Fruit fly (Drosophila melanogaster) whole organism, embryonic: ENCODE data around the gene CaMKI.

Experiments used
- CG11398 ChIP-seq: fragments of 200-800 bp; sonication (Bioruptor generic); optimal IDR thresholded peaks from 2 replicates; lab custom pipeline; 2016; ENCODE audit warnings: missing biosample characterization, missing genetic modification characterization
- CG12219 ChIP-seq: fragments of 200-800 bp; sonication (Bioruptor generic); optimal IDR thresholded peaks from 3 replicates; lab custom pipeline; 2018; ENCODE audit warnings: missing biosample characterization, mild to moderate bottlenecking, missing genetic modification characterization
- CG13624 ChIP-seq: fragments of 200-800 bp; sonication (Bioruptor generic); optimal IDR thresholded peaks from 2 replicates; lab custom pipeline; 2016; ENCODE audit warnings: missing biosample characterization, missing genetic modification characterization
- CG1602 ChIP-seq: fragments of 200-800 bp; sonication (Bioruptor generic); optimal IDR thresholded peaks from 3 replicates; lab custom pipeline; 2016; ENCODE audit warnings: missing biosample characterization, missing genetic modification characterization
- CG1603 ChIP-seq: fragments of 200-800 bp; sonication (Bioruptor generic); optimal IDR thresholded peaks from 2 replicates; lab custom pipeline; 2019; ENCODE audit warnings: missing biosample characterization, mild to moderate bottlenecking, missing genetic modification characterization, moderate library complexity
- CG16779 ChIP-seq: fragments of 200-800 bp; sonication (Bioruptor generic); IDR thresholded peaks from 2 replicates; pipeline ENCODE4 v1.3.6; 2022; ENCODE audit warnings: missing biosample characterization, missing genetic modification characterization
- CG16863 ChIP-seq: fragments of 200-800 bp; sonication (Bioruptor generic); optimal IDR thresholded peaks from 3 replicates; lab custom pipeline; 2016; ENCODE audit warnings: missing biosample characterization, missing genetic modification characterization
- CG17186 ChIP-seq: fragments of 200-800 bp; sonication (Bioruptor generic); optimal IDR thresholded peaks from 3 replicates; lab custom pipeline; 2017; ENCODE audit warnings: missing biosample characterization, missing genetic modification reagents, missing genetic modification characterization
- CG17361 ChIP-seq: fragments of 200-800 bp; sonication (Bioruptor generic); IDR thresholded peaks from 3 replicates; pipeline ENCODE4 v1.3.6; 2022; ENCODE audit warnings: missing biosample characterization, missing genetic modification characterization
- CG17612 ChIP-seq: fragments of 200-800 bp; sonication (Bioruptor generic); IDR thresholded peaks from 2 replicates; pipeline ENCODE4 v1.3.6; 2022; ENCODE audit warnings: missing biosample characterization, missing genetic modification characterization
- CG17802 ChIP-seq: fragments of 200-800 bp; sonication (Bioruptor generic); optimal IDR thresholded peaks from 2 replicates; lab custom pipeline; 2018; ENCODE audit warnings: missing biosample characterization, mild to moderate bottlenecking, missing genetic modification characterization, moderate library complexity
- CG2712 ChIP-seq: fragments of 200-800 bp; optimal IDR thresholded peaks from 3 replicates; lab custom pipeline; 2019; ENCODE audit warnings: missing biosample characterization, mild to moderate bottlenecking, missing genetic modification characterization, moderate library complexity
- CG30020 ChIP-seq: fragments of 200-800 bp; optimal IDR thresholded peaks from 2 replicates; lab custom pipeline; 2019; ENCODE audit warnings: missing biosample characterization, mild to moderate bottlenecking, missing genetic modification characterization, moderate library complexity
- CG30431 ChIP-seq: fragments of 200-800 bp; sonication (Bioruptor generic); optimal IDR thresholded peaks from 2 replicates; lab custom pipeline; 2017; ENCODE audit warnings: missing biosample characterization, missing genetic modification characterization
- CG3065 ChIP-seq: fragments of 200-800 bp; sonication (Bioruptor generic); optimal IDR thresholded peaks from 2 replicates; lab custom pipeline; 2016; ENCODE audit warnings: missing biosample characterization, missing genetic modification characterization
- CG33557 ChIP-seq: fragments of 200-800 bp; sonication (Bioruptor generic); optimal IDR thresholded peaks from 2 replicates; lab custom pipeline; 2019; ENCODE audit warnings: missing biosample characterization, mild to moderate bottlenecking, missing genetic modification characterization, moderate library complexity
- CG3847 ChIP-seq: fragments of 200-800 bp; sonication (Bioruptor generic); IDR thresholded peaks from 2 replicates; pipeline ENCODE4 v1.3.6; 2022; ENCODE audit warnings: missing biosample characterization, missing genetic modification characterization
- CG6654 ChIP-seq: fragments of 200-800 bp; sonication (Bioruptor generic); optimal IDR thresholded peaks from 2 replicates; lab custom pipeline; 2017; ENCODE audit warnings: missing biosample characterization, mild to moderate bottlenecking, missing genetic modification characterization
- CG7357 ChIP-seq: fragments of 200-800 bp; sonication (Bioruptor generic); IDR thresholded peaks from 3 replicates; pipeline ENCODE4 v1.3.6; 2022; ENCODE audit warnings: missing biosample characterization, missing genetic modification characterization
- CG8281 ChIP-seq: fragments of 200-800 bp; sonication (Bioruptor generic); optimal IDR thresholded peaks from 2 replicates; lab custom pipeline; 2018; ENCODE audit warnings: missing biosample characterization, mild to moderate bottlenecking, missing genetic modification characterization, moderate library complexity
- CG9817 ChIP-seq: fragments of 200-800 bp; sonication (Bioruptor generic); optimal IDR thresholded peaks from 2 replicates; lab custom pipeline; 2018; ENCODE audit warnings: missing biosample characterization, mild to moderate bottlenecking, missing genetic modification characterization, moderate library complexity
- D19A ChIP-seq: fragments of 200-800 bp; optimal IDR thresholded peaks from 3 replicates; lab custom pipeline; 2019; ENCODE audit warnings: missing biosample characterization, mild to moderate bottlenecking, missing genetic modification characterization, moderate library complexity
- Dp ChIP-seq: fragments of 200-800 bp; sonication (Bioruptor generic); optimal IDR thresholded peaks from 2 replicates; lab custom pipeline; 2018; ENCODE audit warnings: missing biosample characterization, mild to moderate bottlenecking, missing genetic modification characterization, moderate library complexity
- Ets65A ChIP-seq: fragments of 200-800 bp; sonication (Bioruptor generic); peaks from one replicate; lab custom pipeline; 2016; ENCODE audit warnings: missing biosample characterization, missing genetic modification characterization
- HLH4C ChIP-seq: fragments of 200-800 bp; sonication (Bioruptor generic); IDR thresholded peaks from 3 replicates; pipeline ENCODE4 v1.3.6; 2022; ENCODE audit warnings: missing biosample characterization, missing genetic modification characterization; ENCODE audit not compliant: partially characterized antibody
- Hmr ChIP-seq: fragments of 200-800 bp; sonication (Bioruptor generic); optimal IDR thresholded peaks from 3 replicates; lab custom pipeline; 2017; ENCODE audit warnings: mild to moderate bottlenecking, missing biosample characterization, missing genetic modification reagents, missing genetic modification characterization
- Hsf ChIP-seq: fragments of 200-800 bp; sonication (Bioruptor generic); optimal IDR thresholded peaks from 3 replicates; lab custom pipeline; 2016; ENCODE audit warnings: missing biosample characterization, missing genetic modification characterization
- MESR4 ChIP-seq: fragments of 200-800 bp; sonication (Bioruptor generic); optimal IDR thresholded peaks from 2 replicates; lab custom pipeline; 2018; ENCODE audit warnings: missing biosample characterization, mild to moderate bottlenecking, missing genetic modification characterization, moderate library complexity
- Mad ChIP-seq: fragments of 200-800 bp; sonication (Bioruptor generic); optimal IDR thresholded peaks from 2 replicates; lab custom pipeline; 2016; ENCODE audit warnings: missing biosample characterization, missing genetic modification characterization
- PHDP ChIP-seq: fragments of 200-800 bp; sonication (Bioruptor generic); optimal IDR thresholded peaks from 3 replicates; lab custom pipeline; 2018; ENCODE audit warnings: missing biosample characterization, mild to moderate bottlenecking, missing genetic modification characterization, moderate library complexity
- Poxn ChIP-seq: fragments of 200-800 bp; sonication (Bioruptor generic); IDR thresholded peaks from 2 replicates; pipeline ENCODE4 v1.3.6; 2022; ENCODE audit warnings: missing biosample characterization, missing genetic modification characterization
- ci ChIP-seq: fragments of 200-800 bp; sonication (Bioruptor generic); IDR thresholded peaks from 3 replicates; pipeline ENCODE4 v1.3.6; 2022; ENCODE audit warnings: missing biosample characterization, missing genetic modification characterization
- corto ChIP-seq: fragments of 200-800 bp; sonication (Bioruptor generic); optimal IDR thresholded peaks from 2 replicates; lab custom pipeline; 2016; ENCODE audit warnings: missing biosample characterization, mild to moderate bottlenecking, missing genetic modification characterization, moderate library complexity
- dimm ChIP-seq: fragments of 200-800 bp; sonication (Bioruptor generic); IDR thresholded peaks from 2 replicates; pipeline ENCODE4 v1.3.6; 2022; ENCODE audit warnings: missing biosample characterization, missing genetic modification characterization
- dmrt99B ChIP-seq: fragments of 200-800 bp; sonication (Bioruptor generic); optimal IDR thresholded peaks from 2 replicates; lab custom pipeline; 2018; ENCODE audit warnings: missing biosample characterization, mild to moderate bottlenecking, missing genetic modification characterization, moderate library complexity
- dysf ChIP-seq: fragments of 200-800 bp; sonication (Bioruptor generic); IDR thresholded peaks from 3 replicates; pipeline ENCODE4 v1.3.6; 2022; ENCODE audit warnings: missing biosample characterization, missing genetic modification characterization
- ems ChIP-seq: fragments of 200-800 bp; sonication (Bioruptor generic); optimal IDR thresholded peaks from 3 replicates; lab custom pipeline; 2016; ENCODE audit warnings: missing biosample characterization, missing genetic modification characterization
- ewg ChIP-seq: fragments of 200-800 bp; sonication (Bioruptor generic); optimal IDR thresholded peaks from 3 replicates; lab custom pipeline; 2017; ENCODE audit warnings: mild to moderate bottlenecking, missing biosample characterization, missing genetic modification reagents, missing genetic modification characterization
- gce ChIP-seq: fragments of 200-800 bp; sonication (Bioruptor generic); IDR thresholded peaks from 3 replicates; pipeline ENCODE4 v1.3.6; 2022; ENCODE audit warnings: missing biosample characterization, missing genetic modification characterization
- lilli ChIP-seq: fragments of 200-800 bp; sonication (Bioruptor generic); optimal IDR thresholded peaks from 3 replicates; lab custom pipeline; 2016; ENCODE audit warnings: missing biosample characterization, missing genetic modification characterization
- lola ChIP-seq, 3 experiments: fragments of >200 bp in 2 of 3; fragments of 200-800 bp in 1 of 3; sonication (Bioruptor generic) in 1 of 3; optimal IDR thresholded peaks; 2 replicates each; lab custom pipeline; 2017 to 2019; ENCODE audit warnings: missing biosample characterization in 3 of 3, missing genetic modification characterization in 3 of 3, mild to moderate bottlenecking in 1 of 3, moderate library complexity in 1 of 3
- lov ChIP-seq, 2 experiments: fragments of 200-800 bp in 1 of 2; fragments of >200 bp in 1 of 2; sonication (Bioruptor generic) in 1 of 2; IDR thresholded peaks in 1 of 2; optimal IDR thresholded peaks in 1 of 2; 2 replicates in 1 of 2; 3 replicates in 1 of 2; pipeline versions ENCODE4 v1.3.6 to Lab custom; 2017 to 2022; ENCODE audit warnings: missing biosample characterization in 1 of 2, missing genetic modification characterization in 1 of 2
- otp ChIP-seq: fragments of 200-800 bp; sonication (Bioruptor generic); IDR thresholded peaks from 3 replicates; pipeline ENCODE4, ENCODE4 v1.3.6; 2022; ENCODE audit warnings: missing biosample characterization, missing genetic modification characterization
- p53 ChIP-seq: fragments of 200-800 bp; sonication (Bioruptor generic); optimal IDR thresholded peaks from 2 replicates; lab custom pipeline; 2016; ENCODE audit warnings: missing biosample characterization, missing genetic modification characterization
- psq ChIP-seq: fragments of 200-800 bp; sonication (Bioruptor generic); optimal IDR thresholded peaks from 2 replicates; lab custom pipeline; 2017; ENCODE audit warnings: missing biosample characterization, missing genetic modification characterization
- pum ChIP-seq: fragments of 200-800 bp; sonication (Bioruptor generic); optimal IDR thresholded peaks from 2 replicates; lab custom pipeline; 2016; ENCODE audit warnings: missing biosample characterization, missing genetic modification characterization
- ranshi ChIP-seq: fragments of 200-800 bp; sonication (Bioruptor generic); IDR thresholded peaks from 2 replicates; pipeline ENCODE4 v1.3.6; 2022; ENCODE audit warnings: missing biosample characterization, missing genetic modification characterization
- sob ChIP-seq: fragments of 200-800 bp; sonication (Bioruptor generic); IDR thresholded peaks from 2 replicates; pipeline ENCODE4 v1.3.6; 2022; ENCODE audit warnings: missing biosample characterization, missing genetic modification characterization
- ssp ChIP-seq: fragments of 200-800 bp; sonication (Bioruptor generic); IDR thresholded peaks from 2 replicates; pipeline ENCODE4 v1.3.6; 2022; ENCODE audit warnings: missing biosample characterization, missing genetic modification characterization
- tin ChIP-seq: fragments of 200-800 bp; sonication (Bioruptor generic); optimal IDR thresholded peaks from 3 replicates; lab custom pipeline; 2016; ENCODE audit warnings: missing biosample characterization, missing genetic modification characterization
- twi ChIP-seq: fragments of 200-800 bp; optimal IDR thresholded peaks from 2 replicates; lab custom pipeline; 2019; ENCODE audit warnings: missing biosample characterization, mild to moderate bottlenecking, missing genetic modification characterization, moderate library complexity

CaMKI gene

DNA sequence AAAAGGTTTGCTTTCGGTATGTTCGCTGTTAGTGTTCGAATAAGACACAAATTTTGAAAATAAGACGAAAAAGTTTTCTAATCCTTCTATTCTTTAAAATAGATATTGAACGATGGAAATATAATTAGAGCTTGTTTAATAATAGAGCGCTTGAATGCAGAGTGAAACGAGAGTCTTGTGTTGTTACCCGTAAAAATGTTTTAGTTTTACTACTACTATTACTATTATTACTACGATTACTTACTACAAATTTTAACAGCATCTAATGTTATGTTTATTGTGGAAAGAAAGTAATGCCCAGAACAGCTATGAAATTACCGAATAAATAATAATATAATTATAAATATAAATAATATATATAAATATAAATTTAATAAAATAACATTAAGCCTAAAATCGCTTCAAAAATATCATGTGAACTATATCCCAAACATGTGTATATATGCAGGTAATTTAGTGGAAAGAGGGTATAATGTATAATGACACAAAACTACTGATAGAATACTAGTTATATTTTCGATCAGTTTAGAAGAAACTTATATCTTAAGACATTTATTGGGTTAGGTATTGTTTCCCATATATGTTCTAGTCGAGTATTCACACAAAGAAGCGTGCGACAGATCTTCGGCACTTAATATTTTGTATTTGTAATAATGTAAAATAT, 21.8 kb downstream of the CaMKI start, which contains the start of gene CG33941 (continued):
- TF ChIP-seq CG7357 (GFP tag; lab: Robert Waterston, UW) (peak; percentile 68; the same call in 2 of the 3 replicates), Poxn (GFP tag; lab: Robert Waterston, UW) (no peak), sob (GFP tag; lab: Robert Waterston, UW) (no peak), Hmr (GFP tag; lab: Kevin White, UChicago) (no peak), Ets65A (GFP tag; lab: Kevin White, UChicago) (no peak), CG16779 (no peak), lola (GFP tag; optimal IDR thresholded peaks at IDR 0.05; lab: Kevin White, UChicago) (peak in 1 of 3 experiments; percentile 93), ssp (peak; percentile 92), CG2712 (tag; lab: Kevin White, UChicago) (peak; percentile 13), CG33557 (GFP tag; lab: Kevin White, UChicago) (no peak), CG17802 (tag; lab: Kevin White, UChicago) (peak; percentile 80), CG8281 (tag; lab: Kevin White, UChicago) (no peak), ems (no peak), CG17612 (GFP tag; lab: Robert Waterston, UW) (no peak), CG12219 (no peak), CG3065 (GFP tag; lab: Kevin White, UChicago) (no peak), ewg (GFP tag; lab: Kevin White, UChicago) (no peak), tin (GFP tag; lab: Kevin White, UChicago) (no peak), CG30020 (tag; lab: Kevin White, UChicago) (peak; percentile 96), otp (GFP tag; lab: Robert Waterston, UW) (no peak), CG6654 (GFP tag; lab: Kevin White, UChicago) (no peak), p53 (GFP tag; lab: Kevin White, UChicago) (no peak), CG17361 (GFP tag; lab: Robert Waterston, UW) (peak; percentile 33; the same call in 1 of the 3 replicates), MESR4 (peak; percentile 28), CG1602 (GFP tag; lab: Kevin White, UChicago) (no peak), CG16863 (GFP tag; lab: Kevin White, UChicago) (no peak), ci (no peak), PHDP (tag; lab: Kevin White, UChicago) (no peak), corto (GFP tag; lab: Kevin White, UChicago) (no peak)

DNA sequence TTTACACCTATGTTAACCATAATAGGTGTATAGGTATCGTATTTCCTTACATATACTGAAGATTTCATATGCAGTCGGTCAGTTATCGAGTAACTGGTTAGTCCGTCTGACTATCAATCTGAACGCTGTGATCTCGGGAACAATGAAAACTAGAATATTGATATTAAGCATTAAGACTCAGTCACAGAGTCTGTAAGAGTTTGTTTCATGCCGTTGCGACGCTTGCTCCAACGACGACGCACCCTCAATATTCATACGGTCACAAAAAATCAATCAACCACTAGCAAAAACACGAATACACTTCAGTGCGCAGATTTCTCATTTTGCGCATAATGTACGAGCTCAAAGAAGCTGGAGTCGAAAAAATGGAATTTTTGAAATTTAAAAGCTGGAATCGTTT, 22.7 kb downstream of the CaMKI start:
- TF ChIP-seq dysf (GFP tag; lab: Robert Waterston, UW) (no peak), D19A (peak; percentile 53), lov (optimal IDR thresholded peaks at IDR 0.05; lab: Kevin White, UChicago) (no peak), lov (GFP tag; IDR thresholded peaks at IDR 0.05; lab: Robert Waterston, UW) (no peak), ranshi (GFP tag; lab: Robert Waterston, UW) (no peak), Dp (no peak), CG17186 (GFP tag; lab: Kevin White, UChicago) (no peak), dmrt99B (tag; lab: Kevin White, UChicago) (no peak), Mad (GFP tag; lab: Kevin White, UChicago) (no peak), CG11398 (no peak), lilli (GFP tag; lab: Kevin White, UChicago) (no peak), CG30431 (GFP tag; lab: Kevin White, UChicago) (no peak), dimm (no peak), CG3847 (no peak), psq (GFP tag; lab: Kevin White, UChicago) (no peak), CG1603 (peak; percentile 23), twi (no peak), gce (GFP tag; lab: Robert Waterston, UW) (no peak), pum (GFP tag; lab: Kevin White, UChicago) (no peak), CG9817 (no peak), Hsf (GFP tag; lab: Kevin White, UChicago) (no peak), CG8281 (tag; lab: Kevin White, UChicago) (no peak), HLH4C (no peak), CG13624 (GFP tag; lab: Kevin White, UChicago) (no peak)
